Worm (Caenorhabditis elegans) whole organism, late embryonic: ENCODE results near the gene sel-1.

ENCODE experiments used
- K02D7.2 ChIP-seq: sonication (generic microtip); optimal IDR thresholded peaks from 2 replicates; lab custom pipeline; 2017; ENCODE audit warnings: mild to moderate bottlenecking, missing genetic modification characterization, missing compliant biosample characterization
- T23F11.4 ChIP-seq: fragments of 200-800 bp; sonication (Bioruptor generic); optimal IDR thresholded peaks from 2 replicates; lab custom pipeline; 2018; ENCODE audit warnings: mild to moderate bottlenecking, missing genetic modification characterization, missing compliant biosample characterization
- ahr-1 ChIP-seq: sonication (generic microtip); optimal IDR thresholded peaks from 2 replicates; lab custom pipeline; 2016; ENCODE audit warnings: missing genetic modification characterization, missing compliant biosample characterization
- ceh-14 ChIP-seq: sonication (generic microtip); optimal IDR thresholded peaks from 2 replicates; lab custom pipeline; 2016; ENCODE audit warnings: missing genotype, missing genetic modification characterization, missing compliant biosample characterization
- ceh-18 ChIP-seq: sonication (generic microtip); optimal IDR thresholded peaks from 2 replicates; lab custom pipeline; 2016; ENCODE audit warnings: missing genetic modification characterization, missing compliant biosample characterization
- ceh-24 ChIP-seq: sonication (generic microtip); optimal IDR thresholded peaks from 2 replicates; lab custom pipeline; 2016; ENCODE audit warnings: mild to moderate bottlenecking, missing genetic modification characterization, missing compliant biosample characterization
- ceh-30 ChIP-seq: fragments of 150-350 bp; optimal IDR thresholded peaks from 2 replicates; lab custom pipeline; 2014; ENCODE audit warnings: missing biosample characterization, missing genetic modification characterization
- ceh-31 ChIP-seq: sonication (generic microtip); optimal IDR thresholded peaks from 2 replicates; lab custom pipeline; 2016; ENCODE audit warnings: missing genetic modification characterization, missing compliant biosample characterization
- ceh-34 ChIP-seq: sonication (generic microtip); optimal IDR thresholded peaks from 2 replicates; lab custom pipeline; 2016; ENCODE audit warnings: mild to moderate bottlenecking, missing genetic modification characterization, missing compliant biosample characterization
- ceh-45 ChIP-seq: fragments of 200-800 bp; sonication (Bioruptor generic); IDR thresholded peaks from 2 replicates; pipeline ENCODE4 v1.3.6; 2022; ENCODE audit warnings: missing genetic modification reagents, missing genetic modification characterization, missing compliant biosample characterization
- ceh-6 ChIP-seq: fragments of 200-800 bp; sonication (Bioruptor generic); optimal IDR thresholded peaks from 2 replicates; lab custom pipeline; 2018; ENCODE audit warnings: mild to moderate bottlenecking, missing genetic modification characterization, missing compliant biosample characterization
- ceh-9 ChIP-seq: sonication (generic microtip); optimal IDR thresholded peaks from 2 replicates; lab custom pipeline; 2016; ENCODE audit warnings: mild to moderate bottlenecking, missing genetic modification characterization, inconsistent platforms, missing compliant biosample characterization
- che-1 ChIP-seq: sonication (generic microtip); optimal IDR thresholded peaks from 2 replicates; lab custom pipeline; 2016; ENCODE audit warnings: mild to moderate bottlenecking, missing genetic modification characterization, missing compliant biosample characterization
- dve-1 ChIP-seq: sonication (generic microtip); optimal IDR thresholded peaks from 2 replicates; lab custom pipeline; 2017; ENCODE audit warnings: antibody characterized with exemption, mild to moderate bottlenecking, missing genetic modification characterization, missing compliant biosample characterization
- elt-2 ChIP-seq: sonication (generic microtip); optimal IDR thresholded peaks from 2 replicates; lab custom pipeline; 2016; ENCODE audit warnings: missing genetic modification reagents, missing genetic modification characterization, missing compliant biosample characterization
- elt-4 ChIP-seq: sonication (generic microtip); optimal IDR thresholded peaks from 2 replicates; lab custom pipeline; 2016; ENCODE audit warnings: missing genetic modification characterization, missing compliant biosample characterization
- fkh-10 ChIP-seq: fragments of 150-350 bp; optimal IDR thresholded peaks from 2 replicates; lab custom pipeline; 2014; ENCODE audit warnings: missing biosample characterization, missing genetic modification reagents, missing genetic modification characterization
- hlh-13 ChIP-seq: fragments of 200-800 bp; sonication (Bioruptor generic); optimal IDR thresholded peaks from 2 replicates; lab custom pipeline; 2018; ENCODE audit warnings: mild to moderate bottlenecking, missing genetic modification characterization, missing compliant biosample characterization
- hlh-15 ChIP-seq: sonication (generic microtip); optimal IDR thresholded peaks from 2 replicates; lab custom pipeline; 2016; ENCODE audit warnings: missing genetic modification characterization, missing compliant biosample characterization
- hlh-30 ChIP-seq: sonication (generic microtip); optimal IDR thresholded peaks from 2 replicates; lab custom pipeline; 2017; ENCODE audit warnings: antibody characterized with exemption, missing genetic modification characterization, missing compliant biosample characterization; ENCODE audit not compliant: insufficient read depth
- hlh-8 ChIP-seq: sonication (generic microtip); optimal IDR thresholded peaks from 2 replicates; lab custom pipeline; 2016; ENCODE audit warnings: missing genotype, missing genetic modification characterization, missing compliant biosample characterization
- madf-2 ChIP-seq: sonication (generic microtip); optimal IDR thresholded peaks from 2 replicates; lab custom pipeline; 2017; ENCODE audit warnings: missing genetic modification characterization, missing compliant biosample characterization
- nhr-11 ChIP-seq: fragments of 150-350 bp; optimal IDR thresholded peaks from 2 replicates; lab custom pipeline; 2014; ENCODE audit warnings: missing biosample characterization, missing genetic modification characterization
- nhr-232 ChIP-seq: sonication (generic microtip); optimal IDR thresholded peaks from 2 replicates; lab custom pipeline; 2016; ENCODE audit warnings: missing genetic modification characterization, missing compliant biosample characterization
- npax-4 ChIP-seq: sonication (generic microtip); optimal IDR thresholded peaks from 2 replicates; lab custom pipeline; 2016; ENCODE audit warnings: missing genetic modification characterization, missing compliant biosample characterization
- odd-2 ChIP-seq: sonication (generic microtip); optimal IDR thresholded peaks from 2 replicates; lab custom pipeline; 2017; ENCODE audit warnings: antibody characterized with exemption, mild to moderate bottlenecking, missing genetic modification characterization, missing compliant biosample characterization
- pat-9 ChIP-seq: fragments of 200-800 bp; sonication (Bioruptor generic); optimal IDR thresholded peaks from 2 replicates; lab custom pipeline; 2018; ENCODE audit warnings: mild to moderate bottlenecking, missing genetic modification characterization, moderate library complexity, missing compliant biosample characterization
- pax-1 ChIP-seq: fragments of 150-350 bp; optimal IDR thresholded peaks from 2 replicates; lab custom pipeline; 2014; ENCODE audit warnings: missing biosample characterization, missing genetic modification characterization
- pros-1 ChIP-seq: fragments of 150-350 bp; optimal IDR thresholded peaks from 2 replicates; lab custom pipeline; 2014; ENCODE audit warnings: missing biosample characterization, missing genetic modification reagents, missing genetic modification characterization
- sdc-2 ChIP-seq: sonication (generic microtip); optimal IDR thresholded peaks from 2 replicates; lab custom pipeline; 2016; ENCODE audit warnings: missing genotype, missing genetic modification characterization, missing compliant biosample characterization
- sox-4 ChIP-seq: sonication (generic microtip); optimal IDR thresholded peaks from 2 replicates; lab custom pipeline; 2017; ENCODE audit warnings: mild to moderate bottlenecking, missing genetic modification characterization, inconsistent platforms, missing compliant biosample characterization
- syd-9 ChIP-seq: sonication (generic microtip); optimal IDR thresholded peaks from 2 replicates; lab custom pipeline; 2016; ENCODE audit warnings: mild to moderate bottlenecking, missing genetic modification characterization, moderate library complexity, missing compliant biosample characterization
- tbx-2 ChIP-seq: sonication (generic microtip); optimal IDR thresholded peaks from 2 replicates; lab custom pipeline; 2016; ENCODE audit warnings: missing genetic modification characterization, missing compliant biosample characterization
- ttx-3 ChIP-seq: sonication (generic microtip); optimal IDR thresholded peaks from 2 replicates; lab custom pipeline; 2016; ENCODE audit warnings: missing genetic modification reagents, missing genetic modification characterization, missing compliant biosample characterization
- unc-55 ChIP-seq: sonication (generic microtip); optimal IDR thresholded peaks from 2 replicates; lab custom pipeline; 2017; ENCODE audit warnings: missing biosample characterization, missing genetic modification reagents, missing genetic modification characterization
- unc-86 ChIP-seq: sonication (generic microtip); optimal IDR thresholded peaks from 2 replicates; lab custom pipeline; 2016; ENCODE audit warnings: missing genetic modification characterization, missing compliant biosample characterization
- zip-5 ChIP-seq: sonication (generic microtip); optimal IDR thresholded peaks from 2 replicates; lab custom pipeline; 2016; ENCODE audit warnings: missing genetic modification characterization, missing compliant biosample characterization

sel-1 gene

DNA sequence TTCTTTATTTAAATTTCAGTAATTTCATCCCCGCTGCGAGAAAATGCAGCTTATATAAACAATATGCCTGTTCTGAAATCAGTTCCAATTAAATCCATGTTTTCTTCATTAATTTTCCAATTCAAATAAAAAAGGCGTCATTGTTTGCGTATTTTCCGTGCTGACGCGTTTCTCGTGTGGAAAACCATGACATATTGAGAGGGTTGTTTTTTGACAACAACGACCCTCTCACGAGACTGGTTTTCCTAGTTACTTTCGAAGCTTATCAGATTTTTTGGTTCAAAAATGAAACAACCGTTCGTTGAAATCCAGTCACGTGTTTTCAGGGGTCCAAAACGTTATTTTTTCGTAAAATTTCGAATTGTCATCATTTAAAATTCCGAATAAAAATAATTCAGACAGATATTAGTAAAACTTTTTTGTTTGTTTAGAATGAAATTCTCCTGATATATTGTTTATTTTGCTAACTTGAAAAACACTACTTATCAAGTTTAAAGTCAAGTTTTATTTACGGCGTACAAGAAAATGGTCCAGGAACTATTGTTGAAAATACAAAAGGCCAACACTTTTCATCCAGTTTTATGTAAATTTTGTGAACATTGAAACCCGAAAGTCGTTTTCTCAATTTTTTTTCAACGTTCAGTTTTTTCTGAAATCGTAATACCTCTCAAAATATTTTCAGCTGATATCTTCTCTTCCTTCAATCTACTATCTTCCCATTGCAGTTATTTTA, 39.1 kb downstream of the sel-1 start, which contains the start of gene C14C10.5:
Gene C14C10.5, plus strand, starts transcription at position 683 of the 733 bp plus-strand sequence.
- no peak for TF ChIP-seq ceh-9 (tag; lab: Kevin White, UChicago)
- TF ChIP-seq ceh-45 (GFP tag; lab: Robert Waterston, UW) = no peak

DNA sequence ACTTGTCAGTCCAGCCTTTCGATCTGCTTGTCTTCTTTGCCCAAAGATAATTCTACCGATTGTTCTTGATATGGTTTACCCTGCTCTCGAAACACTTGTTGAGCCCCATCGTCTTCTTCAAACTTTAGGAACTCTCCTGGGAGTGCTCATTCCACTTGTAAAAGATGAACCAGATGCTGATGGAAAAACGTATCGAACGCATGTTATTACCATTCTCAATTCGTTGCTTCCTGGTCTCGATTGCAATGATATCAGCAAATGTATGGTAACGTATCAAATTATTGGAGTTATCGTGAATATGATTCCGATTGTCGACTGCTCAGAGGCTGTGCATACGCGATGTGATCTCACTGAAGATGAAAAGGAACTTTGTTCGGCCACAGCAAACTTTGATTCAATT, 41.3 kb downstream of the sel-1 start:
- no peak for TF ChIP-seq dve-1 (tag; lab: Kevin White, UChicago)
- no peak for TF ChIP-seq pax-1 (tag; lab: Kevin White, UChicago)
- TF ChIP-seq ceh-30 (tag; lab: Kevin White, UChicago) = no peak
- TF ChIP-seq hlh-13 (GFP tag; lab: Kevin White, UChicago) = no peak
- no peak for TF ChIP-seq syd-9

DNA sequence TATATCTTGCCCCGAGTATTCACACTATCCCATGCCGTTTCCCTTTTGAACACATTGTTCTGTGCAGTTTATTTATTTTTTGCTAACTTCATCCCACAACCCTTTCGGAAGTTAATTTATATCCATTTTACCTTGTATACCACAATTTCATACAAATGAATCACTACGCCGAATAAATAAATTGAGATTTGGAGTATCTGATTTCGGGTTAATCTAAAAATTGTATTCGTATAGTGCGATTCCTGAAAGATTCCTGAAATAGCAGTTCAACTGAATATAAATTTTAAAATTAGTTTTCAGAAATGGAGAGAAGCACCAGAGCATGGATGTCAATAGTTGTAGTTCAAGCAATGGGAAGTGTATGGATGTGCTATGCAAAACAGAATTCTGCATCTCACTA, 46.6 kb downstream of the sel-1 start, which contains the start of gene erg-28:
Gene erg-28, plus strand, starts transcription at position 301 of the 400 bp plus-strand sequence.
- TF ChIP-seq ceh-18 (tag; lab: Kevin White, UChicago) = no peak

DNA sequence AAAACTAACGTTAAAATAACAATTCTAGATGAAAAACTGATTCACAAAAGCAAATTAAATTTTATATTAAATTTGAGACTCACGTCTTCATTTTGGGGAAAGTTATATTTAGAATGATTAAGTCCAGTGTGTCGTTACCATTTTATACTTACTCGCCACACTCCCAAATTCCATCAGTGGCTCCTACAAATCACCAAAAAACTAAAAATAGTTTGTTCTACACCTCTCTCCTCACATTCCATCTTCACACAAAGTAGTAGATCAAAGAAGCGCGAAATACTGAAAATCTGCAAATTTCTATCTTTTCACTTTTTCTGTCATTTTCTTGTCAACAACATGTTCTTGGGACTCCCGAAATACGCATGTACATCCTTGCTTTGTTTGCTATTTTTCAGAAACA, 48.3 kb downstream of the sel-1 start, which contains the start of gene ZC116.5:
Gene ZC116.5, minus strand, starts transcription at position 101 of the 400 bp plus-strand sequence.
- no peak for TF ChIP-seq ceh-14
- no peak for TF ChIP-seq syd-9
- TF ChIP-seq unc-86 (tag; lab: Kevin White, UChicago) = no peak
- TF ChIP-seq ceh-6 (GFP tag; lab: Kevin White, UChicago) = no peak
- TF ChIP-seq T23F11.4 (GFP tag; lab: Kevin White, UChicago) = no peak
- no peak for TF ChIP-seq ceh-45 (GFP tag; lab: Robert Waterston, UW)

- no peak for TF ChIP-seq zip-5 (tag; lab: Kevin White, UChicago)
- TF ChIP-seq ceh-24 = no peak
- TF ChIP-seq ahr-1 (tag; lab: Kevin White, UChicago) = no peak
- no peak for TF ChIP-seq odd-2 (tag; lab: Kevin White, UChicago)
- no peak for TF ChIP-seq tbx-2
- TF ChIP-seq T23F11.4 (GFP tag; lab: Kevin White, UChicago) = no peak
Observed at ce11 chrV:12609526-12609925, 49.0 kb downstream of the sel-1 start, which contains the start of gene ZC116.1. Gene ZC116.1 (plus strand): TSS chrV:12609826.

- TF ChIP-seq elt-2 (tag; lab: Kevin White, UChicago) = no peak
- no peak for TF ChIP-seq zip-5 (tag; lab: Kevin White, UChicago)
- TF ChIP-seq ceh-18 (tag; lab: Kevin White, UChicago) = no peak
- TF ChIP-seq ceh-30 (tag; lab: Kevin White, UChicago) = no peak
- TF ChIP-seq syd-9 = no peak
- no peak for TF ChIP-seq unc-55
- no peak for TF ChIP-seq npax-4 (tag; lab: Kevin White, UChicago)
- no peak for TF ChIP-seq sox-4 (tag; lab: Kevin White, UChicago)
- TF ChIP-seq pros-1 (tag; lab: Kevin White, UChicago) = no peak
- TF ChIP-seq sdc-2 = no peak
- TF ChIP-seq pat-9 (tag; lab: Kevin White, UChicago) = no peak
- TF ChIP-seq nhr-232 (tag; lab: Kevin White, UChicago) = no peak
- no peak for TF ChIP-seq ceh-31 (tag; lab: Kevin White, UChicago)
Observed at ce11 chrV:12611029-12611428, 50.5 kb downstream of the sel-1 start, which contains the start of gene cubn-1. Gene cubn-1 (plus strand): TSS chrV:12611329.

- TF ChIP-seq dve-1 (tag; lab: Kevin White, UChicago) (no peak), K02D7.2 (tag; lab: Kevin White, UChicago) (no peak), unc-86 (tag; lab: Kevin White, UChicago) (no peak), npax-4 (tag; lab: Kevin White, UChicago) (no peak), ceh-34 (tag; lab: Kevin White, UChicago) (no peak), che-1 (no peak), hlh-30 (tag; lab: Kevin White, UChicago) (no peak), ttx-3 (tag; lab: Kevin White, UChicago) (no peak), hlh-15 (tag; lab: Kevin White, UChicago) (no peak), hlh-8 (no peak), nhr-11 (tag; lab: Kevin White, UChicago) (no peak), sox-4 (tag; lab: Kevin White, UChicago) (no peak), madf-2 (tag; lab: Kevin White, UChicago) (no peak), fkh-10 (no peak), elt-4 (tag; lab: Kevin White, UChicago) (no peak), syd-9 (no peak), unc-55 (no peak)
Observed at ce11 chrV:12612118-12612517, 51.6 kb downstream of the sel-1 start, which contains the start of gene cyc-2.2. Gene cyc-2.2 (minus strand): TSS chrV:12612218.
